Worm (Caenorhabditis elegans) whole organism, midembryonic: ENCODE results near the gene F19C6.3.

Source experiments
- T22C8.4 ChIP-seq: fragments of 200-800 bp; sonication (Bioruptor generic); IDR thresholded peaks from 2 replicates; pipeline ENCODE4 v1.3.6; 2022; ENCODE audit warnings: missing genetic modification characterization, missing compliant biosample characterization
- flt-1 ChIP-seq: fragments of 200-800 bp; sonication (Bioruptor generic); IDR thresholded peaks from 2 replicates; pipeline ENCODE4 v1.3.6; 2022; ENCODE audit warnings: missing genetic modification characterization, missing compliant biosample characterization
- klf-2 ChIP-seq: fragments of 200-800 bp; sonication (Bioruptor generic); conservative IDR thresholded peaks from 2 replicates; pipeline ENCODE4 v1.3.6; 2022; ENCODE audit warnings: missing genetic modification reagents, missing genetic modification characterization, missing compliant biosample characterization
- ref-1 ChIP-seq: fragments of 200-800 bp; sonication (Bioruptor generic); conservative IDR thresholded peaks from 2 replicates; pipeline ENCODE4 v1.3.6; 2022; ENCODE audit warnings: missing genetic modification reagents, missing genetic modification characterization, missing compliant biosample characterization
- tab-1 ChIP-seq: fragments of 200-800 bp; sonication (Bioruptor generic); IDR thresholded peaks from 2 replicates; pipeline ENCODE4 v1.3.6; 2022; ENCODE audit warnings: missing genetic modification characterization, missing compliant biosample characterization
- ztf-23 ChIP-seq: fragments of 200-800 bp; sonication (Bioruptor generic); IDR thresholded peaks from 2 replicates; pipeline ENCODE4 v1.3.6; 2022; ENCODE audit warnings: missing genetic modification reagents, missing genetic modification characterization, missing compliant biosample characterization
- ztf-29 ChIP-seq: fragments of 200-800 bp; sonication (Bioruptor generic); IDR thresholded peaks from 2 replicates; pipeline ENCODE4 v1.3.6; 2022; ENCODE audit warnings: missing genetic modification reagents, missing genetic modification characterization, missing compliant biosample characterization

DNA sequence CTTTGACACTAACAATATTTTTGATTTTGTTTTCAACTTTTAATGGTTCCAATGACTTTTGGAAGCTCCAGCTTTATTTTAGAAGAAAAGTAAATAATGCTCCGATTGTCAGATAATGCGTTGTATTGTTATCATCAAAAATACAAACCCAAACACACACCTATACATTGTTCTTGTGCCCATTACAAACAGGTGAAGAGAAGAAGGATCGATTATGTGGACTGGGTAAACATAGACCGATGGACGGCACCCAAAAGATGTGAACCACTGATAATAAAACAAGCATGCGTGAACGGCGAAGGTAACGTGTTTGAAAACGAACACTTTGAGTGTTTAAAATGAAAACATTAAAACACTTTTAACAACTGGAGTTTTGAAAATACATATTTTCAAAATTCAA, 21.4 kb downstream of the F19C6.3 start:
- TF ChIP-seq ref-1 (GFP tag; lab: Robert Waterston, UW), result no peak
- TF ChIP-seq ztf-23 (GFP tag; lab: Robert Waterston, UW), result no peak
- no peak for TF ChIP-seq flt-1 (GFP tag; lab: Robert Waterston, UW)
- TF ChIP-seq klf-2 (GFP tag; lab: Robert Waterston, UW), result no peak
- no peak for TF ChIP-seq tab-1
- TF ChIP-seq T22C8.4 (GFP tag; lab: Robert Waterston, UW), result no peak
- no peak for TF ChIP-seq ztf-29
